Fruit fly (Drosophila melanogaster): ENCODE results near the gene CG31800.

CG31800 gene

dm6 chr2L:19054516-19054887, 20.1 kb upstream of the CG31800 start:
- TF ChIP-seq D1 (tag; optimal IDR thresholded peaks at IDR 0.05) (no peak), CG34367 (tag; optimal IDR thresholded peaks at IDR 0.05) (no peak), CG8159 (tag; optimal IDR thresholded peaks at IDR 0.05) (no peak), Pif1A (GFP tag; optimal IDR thresholded peaks at IDR 0.05) (no peak)

- TF ChIP-seq CG10348 (GFP tag; IDR thresholded peaks at IDR 0.05): no peak
- TF ChIP-seq CG4496 (GFP tag; IDR thresholded peaks at IDR 0.05): peak; percentile 31; the same call in 2 of the 3 replicates
- no peak for TF ChIP-seq CG17806 (tag; optimal IDR thresholded peaks at IDR 0.05)
Observed at dm6 chr2L:19053860-19054515, 19.6 kb upstream of the CG31800 start, which contains the start of gene CG10492. Gene CG10492 (plus strand): TSS chr2L:19054078.

DNA sequence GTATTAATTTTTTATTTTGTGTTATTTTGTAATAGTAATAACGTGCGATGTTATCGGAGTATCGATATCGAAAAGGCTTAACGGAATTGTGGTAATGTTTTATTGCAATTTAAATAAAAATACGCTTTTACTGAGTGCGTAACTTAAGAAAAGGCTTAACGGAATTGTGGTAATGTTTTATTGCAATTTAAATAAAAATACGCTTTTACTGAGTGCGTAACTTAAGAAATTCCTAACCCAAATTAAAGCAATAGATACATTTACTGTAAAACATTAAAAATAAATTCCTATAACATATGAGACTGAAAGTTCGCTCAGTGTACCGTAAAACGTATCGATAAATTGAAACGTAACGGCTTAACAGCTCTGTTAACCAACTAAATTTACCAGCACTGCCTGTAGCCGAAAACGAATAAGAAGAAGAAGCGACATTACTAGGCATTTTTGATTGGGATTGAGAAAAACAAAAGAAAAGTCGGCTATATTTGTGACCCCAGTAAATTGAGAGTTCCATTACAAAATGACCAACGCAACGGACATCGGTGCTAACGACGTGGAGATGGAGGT, 17.2 kb upstream of the CG31800 start, which contains the start of gene Rpn3:
Gene Rpn3, plus strand, starts transcription at position 257 of the 567 bp plus-strand sequence.
- TF ChIP-seq D1 (tag; optimal IDR thresholded peaks at IDR 0.05) (no peak), Pif1B (GFP tag; optimal IDR thresholded peaks at IDR 0.05) (no peak), Snoo (tag; optimal IDR thresholded peaks at IDR 0.05) (peak; percentile 60), CG13204 (GFP tag; optimal IDR thresholded peaks at IDR 0.05) (no peak), CG8301 (tag; optimal IDR thresholded peaks at IDR 0.05) (peak; percentile 71), CG14655 (GFP tag; optimal IDR thresholded peaks at IDR 0.05) (no peak), fd96Ca (GFP tag; IDR thresholded peaks at IDR 0.05) (peak; percentile 45; the same call in 1 of the 3 replicates), CG4496 (GFP tag; IDR thresholded peaks at IDR 0.05) (peak; percentile 93), CG9948 (tag; optimal IDR thresholded peaks at IDR 0.05) (peak; percentile 74), CG12605 (GFP tag; IDR thresholded peaks at IDR 0.05) (peak; percentile 64; the same call in 1 of the 2 replicates), CG17806 (tag; optimal IDR thresholded peaks at IDR 0.05) (peak; percentile 78), EcR (GFP tag; optimal IDR thresholded peaks at IDR 0.05) (no peak), CG8159 (tag; optimal IDR thresholded peaks at IDR 0.05) (peak; percentile 75), gl (tag; optimal IDR thresholded peaks at IDR 0.05) (peak; percentile 39), CG34367 (tag; optimal IDR thresholded peaks at IDR 0.05) (peak; percentile 61), Pif1A (GFP tag; optimal IDR thresholded peaks at IDR 0.05) (no peak), CG15710 (tag; optimal IDR thresholded peaks at IDR 0.05) (peak; percentile 77), CG10348 (GFP tag; IDR thresholded peaks at IDR 0.05) (no peak), CG32121 (GFP tag; IDR thresholded peaks at IDR 0.05) (peak; percentile 87), rn (GFP tag; IDR thresholded peaks at IDR 0.05) (peak; percentile 76), Ets98B (GFP tag; IDR thresholded peaks at IDR 0.05) (peak; percentile 78)

DNA sequence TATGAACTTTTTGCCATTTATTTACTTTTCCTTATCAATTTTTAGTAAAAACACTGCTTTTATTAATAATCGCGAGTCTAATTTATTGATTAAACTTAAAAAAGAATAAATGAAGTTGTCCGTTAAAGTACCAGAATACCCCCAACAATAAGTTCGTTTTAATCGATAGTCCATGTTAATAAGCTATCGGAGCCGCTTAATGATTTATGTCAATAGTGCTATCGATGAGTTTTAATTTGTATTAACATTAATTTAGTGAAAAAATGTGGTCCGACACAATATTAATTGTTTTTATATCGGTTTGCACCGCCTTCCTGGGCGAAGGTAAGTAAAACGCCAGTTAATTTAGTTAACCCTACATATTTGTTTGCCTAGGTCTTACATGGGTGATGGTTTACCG, 14.5 kb upstream of the CG31800 start, which contains the start of gene CG10470:
Gene CG10470, plus strand, starts transcription at position 165 of the 400 bp plus-strand sequence.
- no peak for TF ChIP-seq CG34367 (tag; optimal IDR thresholded peaks at IDR 0.05)
- peak; percentile 4 for TF ChIP-seq CG8159 (tag; optimal IDR thresholded peaks at IDR 0.05)

DNA sequence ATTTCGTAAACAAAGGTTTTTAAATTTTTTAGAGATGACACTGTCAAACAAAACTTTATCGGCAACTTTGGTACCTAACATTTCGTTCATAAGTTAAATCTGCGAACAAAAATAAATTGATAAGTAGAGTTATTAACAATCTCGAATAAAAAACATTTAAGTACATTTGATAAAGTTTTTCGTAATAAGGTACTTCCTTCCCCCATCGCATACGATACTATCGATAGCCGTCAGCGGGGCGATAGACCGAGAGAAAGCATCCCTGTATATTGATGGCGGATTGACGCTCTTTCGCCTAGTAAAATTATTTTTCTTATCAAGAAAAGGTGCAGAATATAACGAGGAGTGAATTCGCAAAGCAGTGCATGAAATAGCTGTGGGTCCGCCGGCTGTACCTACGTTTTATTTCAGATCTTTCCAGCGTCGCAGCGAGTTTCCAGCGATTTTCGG, 10.8 kb upstream of the CG31800 start, which contains the start of the genes Ttc19 and Acn:
Gene Ttc19, minus strand, starts transcription at position 38 of the 450 bp plus-strand sequence.
Gene Acn, plus strand, starts transcription at position 245 of the 450 bp plus-strand sequence.
- TF ChIP-seq CG9948 (tag; optimal IDR thresholded peaks at IDR 0.05): peak; percentile 43
- peak; percentile 67 for TF ChIP-seq Snoo (tag; optimal IDR thresholded peaks at IDR 0.05)
- no peak for TF ChIP-seq Pif1A (GFP tag; optimal IDR thresholded peaks at IDR 0.05)
- TF ChIP-seq CG12605 (GFP tag; IDR thresholded peaks at IDR 0.05): no peak
- peak; percentile 83; the same call in 2 of the 3 replicates for TF ChIP-seq CG4496 (GFP tag; IDR thresholded peaks at IDR 0.05)
- TF ChIP-seq EcR (GFP tag; optimal IDR thresholded peaks at IDR 0.05): no peak
- no peak for TF ChIP-seq CG13204 (GFP tag; optimal IDR thresholded peaks at IDR 0.05)
- no peak for TF ChIP-seq CG10348 (GFP tag; IDR thresholded peaks at IDR 0.05)
- TF ChIP-seq D1 (tag; optimal IDR thresholded peaks at IDR 0.05): no peak
- TF ChIP-seq CG34367 (tag; optimal IDR thresholded peaks at IDR 0.05): peak; percentile 53
- TF ChIP-seq Pif1B (GFP tag; optimal IDR thresholded peaks at IDR 0.05): no peak
- peak; percentile 53; the same call in 1 of the 3 replicates for TF ChIP-seq fd96Ca (GFP tag; IDR thresholded peaks at IDR 0.05)
- peak; percentile 66; the same call in 1 of the 2 replicates for TF ChIP-seq Ets98B (GFP tag; IDR thresholded peaks at IDR 0.05)
- TF ChIP-seq CG17806 (tag; optimal IDR thresholded peaks at IDR 0.05): peak; percentile 49
- peak; percentile 78 for TF ChIP-seq CG32121 (GFP tag; IDR thresholded peaks at IDR 0.05)
- peak; percentile 26 for TF ChIP-seq gl (tag; optimal IDR thresholded peaks at IDR 0.05)
- TF ChIP-seq rn (GFP tag; IDR thresholded peaks at IDR 0.05): peak; percentile 63; the same call in 1 of the 2 replicates
- TF ChIP-seq CG8301 (tag; optimal IDR thresholded peaks at IDR 0.05): no peak
- TF ChIP-seq CG15710 (tag; optimal IDR thresholded peaks at IDR 0.05): peak; percentile 77
- no peak for TF ChIP-seq CG14655 (GFP tag; optimal IDR thresholded peaks at IDR 0.05)
- TF ChIP-seq CG8159 (tag; optimal IDR thresholded peaks at IDR 0.05): peak; percentile 71

- TF ChIP-seq CG13204 (GFP tag; optimal IDR thresholded peaks at IDR 0.05) (no peak), CG8301 (tag; optimal IDR thresholded peaks at IDR 0.05) (no peak), CG34367 (tag; optimal IDR thresholded peaks at IDR 0.05) (no peak), CG15710 (tag; optimal IDR thresholded peaks at IDR 0.05) (no peak), CG10348 (GFP tag; IDR thresholded peaks at IDR 0.05) (no peak), CG32121 (GFP tag; IDR thresholded peaks at IDR 0.05) (no peak), gl (tag; optimal IDR thresholded peaks at IDR 0.05) (no peak), CG17806 (tag; optimal IDR thresholded peaks at IDR 0.05) (no peak), fd96Ca (GFP tag; IDR thresholded peaks at IDR 0.05) (no peak), Pif1A (GFP tag; optimal IDR thresholded peaks at IDR 0.05) (no peak), EcR (GFP tag; optimal IDR thresholded peaks at IDR 0.05) (no peak), Ets98B (GFP tag; IDR thresholded peaks at IDR 0.05) (no peak), CG4496 (GFP tag; IDR thresholded peaks at IDR 0.05) (no peak), Snoo (tag; optimal IDR thresholded peaks at IDR 0.05) (no peak)
Observed at dm6 chr2L:19041590-19041989, 7.2 kb upstream of the CG31800 start, which contains the start of gene Catsup. Gene Catsup (plus strand): TSS chr2L:19041862.

Data from whole organism, pupa.